Fruit fly (Drosophila melanogaster): ENCODE data around the gene Or10a.

dm6 chrX:11390625-11391363 is 26.4 kb downstream of the Or10a start:
- no peak for TF ChIP-seq pan (optimal IDR thresholded peaks at IDR 0.05)
- no peak for TF ChIP-seq usp (GFP tag; optimal IDR thresholded peaks at IDR 0.05)
